In genomic region chrX:6807137-6807861, ce11 we compare ENCODE assay signal across 1 worm cellular context.
A peak's percentile ranks its signal among the peaks of the same experiment; 100 is the strongest.
TF ChIP-seq lines count a peak whose summit lies in the region.

No protein-coding gene starts in this region.

TF ChIP-seq in whole organism, L1 larva, 84 proteins besides CTCF, POLR2A, EP300 and RAD21 (continued from another document):
- TF ChIP-seq C04F5.9 (tag; optimal IDR thresholded peaks at IDR 0.05; lab: Kevin White, UChicago) (no peak), nhr-12 (tag; optimal IDR thresholded peaks at IDR 0.05; lab: Kevin White, UChicago) (no peak), nhr-71 (tag; optimal IDR thresholded peaks at IDR 0.05; lab: Kevin White, UChicago) (peak; percentile 44), lin-14 (GFP tag; optimal IDR thresholded peaks at IDR 0.05; lab: Kevin White, UChicago) (peak; percentile 34), mef-2 (tag; optimal IDR thresholded peaks at IDR 0.05; lab: Kevin White, UChicago) (no peak), vab-15 (tag; optimal IDR thresholded peaks at IDR 0.05; lab: Kevin White, UChicago) (no peak), nhr-77 (tag; optimal IDR thresholded peaks at IDR 0.05; lab: Kevin White, UChicago) (no peak), blmp-1 (tag; optimal IDR thresholded peaks at IDR 0.05; lab: Kevin White, UChicago) (peak; percentile 6), lsy-2 (tag; optimal IDR thresholded peaks at IDR 0.05; lab: Kevin White, UChicago) (peak; percentile 9 to 20), tlp-1 (tag; optimal IDR thresholded peaks at IDR 0.05; lab: Kevin White, UChicago) (no peak), nhr-20 (tag; optimal IDR thresholded peaks at IDR 0.05; lab: Kevin White, UChicago) (peak; percentile 70), lin-35 (GFP tag; optimal IDR thresholded peaks at IDR 0.05; lab: Kevin White, UChicago) (peak in 1 of 2 experiments; percentile 64), nhr-237 (tag; optimal IDR thresholded peaks at IDR 0.05; lab: Kevin White, UChicago) (no peak), aly-2 (tag; optimal IDR thresholded peaks at IDR 0.05; lab: Kevin White, UChicago) (no peak), dpl-1 (GFP tag; optimal IDR thresholded peaks at IDR 0.05; lab: Kevin White, UChicago) (peak in 1 of 3 experiments; percentile 24), snpc-4 (tag; optimal IDR thresholded peaks at IDR 0.05; lab: Kevin White, UChicago) (no peak), nhr-85 (tag; lab: Kevin White, UChicago) (peak; percentile 40), fkh-8 (tag; optimal IDR thresholded peaks at IDR 0.05; lab: Kevin White, UChicago) (no peak), C34B4.2 (tag; optimal IDR thresholded peaks at IDR 0.05; lab: Kevin White, UChicago) (no peak), efl-3 (GFP tag; optimal IDR thresholded peaks at IDR 0.05; lab: Kevin White, UChicago) (no peak), mep-1 (tag; optimal IDR thresholded peaks at IDR 0.05; lab: Kevin White, UChicago) (peak; percentile 25)
